Worm (Caenorhabditis elegans) whole organism, young adult: ENCODE measurements around the gene aakg-3.
A peak's percentile ranks its signal among the peaks of the same experiment; 100 is the strongest.

Experiments used
- ZK185.1 ChIP-seq: sonication (generic microtip); optimal IDR thresholded peaks from 2 replicates; lab custom pipeline; 2016; ENCODE audit warnings: mild to moderate bottlenecking, missing genetic modification characterization, missing compliant biosample characterization; ENCODE audit not compliant: poor library complexity, severe bottlenecking
- atf-7 ChIP-seq: sonication (generic microtip); optimal IDR thresholded peaks from 2 replicates; lab custom pipeline; 2017; ENCODE audit warnings: mild to moderate bottlenecking, missing genetic modification characterization, missing compliant biosample characterization
- athp-1 ChIP-seq: sonication (generic microtip); optimal IDR thresholded peaks from 2 replicates; lab custom pipeline; 2017; ENCODE audit warnings: mild to moderate bottlenecking, missing genetic modification characterization, missing compliant biosample characterization
- attf-3 ChIP-seq: fragments of 200-800 bp; sonication (Bioruptor generic); conservative IDR thresholded peaks from 2 replicates; pipeline ENCODE4 v1.3.6; 2022; ENCODE audit warnings: missing genetic modification reagents, missing genetic modification characterization, missing compliant biosample characterization
- attf-5 ChIP-seq: fragments of 200-800 bp; sonication (Bioruptor generic); optimal IDR thresholded peaks from 2 replicates; lab custom pipeline; 2018; ENCODE audit warnings: mild to moderate bottlenecking, missing genetic modification characterization, missing compliant biosample characterization
- lin-35 ChIP-seq, 3 experiments: fragments of 150-350 bp in 2 of 3; sonication (generic microtip) in 1 of 3; optimal IDR thresholded peaks; 2 replicates each; lab custom pipeline; 2014 to 2018; ENCODE audit warnings: missing biosample characterization in 3 of 3, missing genetic modification characterization in 3 of 3, missing genetic modification reagents in 3 of 3
- nfya-1 ChIP-seq: sonication (generic microtip); optimal IDR thresholded peaks from 2 replicates; lab custom pipeline; 2017; ENCODE audit warnings: antibody characterized with exemption, missing compliant biosample characterization, missing genetic modification characterization, borderline replicate concordance; ENCODE audit not compliant: insufficient read depth
- nfyb-1 ChIP-seq: fragments of 200-800 bp; sonication (Bioruptor generic); IDR thresholded peaks from 2 replicates; pipeline ENCODE4 v1.3.6; 2022; ENCODE audit warnings: missing genetic modification reagents, missing genetic modification characterization, missing compliant biosample characterization
- rcor-1 ChIP-seq: fragments of 200-800 bp; sonication (Bioruptor generic); IDR thresholded peaks from 2 replicates; pipeline ENCODE4 v1.3.6; 2022; ENCODE audit warnings: missing genetic modification reagents, missing genetic modification characterization, missing compliant biosample characterization
- unc-62 ChIP-seq: fragments of 150-350 bp; optimal IDR thresholded peaks from 2 replicates; lab custom pipeline; 2014; ENCODE audit warnings: missing biosample characterization, missing genetic modification reagents, missing genetic modification characterization

ce11 chrX:2970212-2970611 is 6.0 kb upstream of the aakg-3 start:
- no peak for TF ChIP-seq unc-62
- TF ChIP-seq nfyb-1 (GFP tag; lab: Robert Waterston, UW) = no peak; the same call in 1 of the 2 replicates
- TF ChIP-seq rcor-1 = no peak
- no peak for TF ChIP-seq atf-7 (tag; lab: Kevin White, UChicago)
- peak; percentile 49 for TF ChIP-seq ZK185.1
- TF ChIP-seq nfya-1 (tag; lab: Kevin White, UChicago) = no peak
- TF ChIP-seq attf-3 (GFP tag; lab: Robert Waterston, UW) = no peak
- TF ChIP-seq lin-35 (GFP tag; optimal IDR thresholded peaks at IDR 0.05; lab: Kevin White, UChicago) = peak in 1 of 3 experiments; percentile 6
- no peak for TF ChIP-seq attf-5
- TF ChIP-seq athp-1 (tag; lab: Kevin White, UChicago) = no peak
